Worm (Caenorhabditis elegans) whole organism, mixed stage, embryonic: Measurements from ENCODE around the gene ZK105.14.

Experiments used
- bed-3 ChIP-seq: fragments of 200-800 bp; sonication (Bioruptor generic); optimal IDR thresholded peaks from 3 replicates; lab custom pipeline; 2018; ENCODE audit warnings: mild to moderate bottlenecking, missing genetic modification characterization, moderate library complexity, missing compliant biosample characterization
- ceh-39 ChIP-seq: fragments of 150-350 bp; optimal IDR thresholded peaks from 2 replicates; lab custom pipeline; 2014; ENCODE audit warnings: missing biosample characterization, missing genetic modification characterization
- elt-1 ChIP-seq: sonication (generic microtip); optimal IDR thresholded peaks from 2 replicates; lab custom pipeline; 2017; ENCODE audit warnings: missing genetic modification characterization, mild to moderate bottlenecking, missing compliant biosample characterization, antibody characterized with exemption, moderate library complexity, borderline replicate concordance; ENCODE audit not compliant: insufficient read depth
- mab-5 ChIP-seq: fragments of 150-350 bp; optimal IDR thresholded peaks from 2 replicates; lab custom pipeline; 2014; ENCODE audit warnings: missing biosample characterization, missing genetic modification characterization
- mep-1 ChIP-seq: fragments of 150-350 bp; optimal IDR thresholded peaks from 2 replicates; lab custom pipeline; 2017; ENCODE audit warnings: missing biosample characterization, missing genetic modification reagents, missing genetic modification characterization, inconsistent platforms
- mls-2 ChIP-seq: sonication (generic microtip); optimal IDR thresholded peaks from 2 replicates; lab custom pipeline; 2016; ENCODE audit warnings: mild to moderate bottlenecking, missing genetic modification characterization, moderate library complexity, missing compliant biosample characterization
- nhr-2 ChIP-seq: fragments of 150-350 bp; optimal IDR thresholded peaks from 2 replicates; lab custom pipeline; 2014; ENCODE audit warnings: missing biosample characterization, missing genetic modification characterization
- nhr-237 ChIP-seq: fragments of 150-350 bp; optimal IDR thresholded peaks from 2 replicates; lab custom pipeline; 2014; ENCODE audit warnings: missing biosample characterization, missing genetic modification characterization
- sem-2 ChIP-seq: fragments of 200-800 bp; sonication (Bioruptor generic); optimal IDR thresholded peaks from 2 replicates; lab custom pipeline; 2018; ENCODE audit warnings: mild to moderate bottlenecking, missing genetic modification characterization, missing compliant biosample characterization
- sptf-1 ChIP-seq: sonication (generic microtip); optimal IDR thresholded peaks from 2 replicates; lab custom pipeline; 2017; ENCODE audit warnings: mild to moderate bottlenecking, missing genetic modification characterization, moderate library complexity, missing compliant biosample characterization
- unc-120 ChIP-seq: sonication (generic microtip); optimal IDR thresholded peaks from 2 replicates; lab custom pipeline; 2017; ENCODE audit warnings: missing genetic modification characterization, missing compliant biosample characterization; ENCODE audit not compliant: poor library complexity, severe bottlenecking
- unc-39 ChIP-seq: fragments of 150-350 bp; optimal IDR thresholded peaks from 2 replicates; lab custom pipeline; 2014; ENCODE audit warnings: missing biosample characterization, missing genetic modification characterization
- unc-62 ChIP-seq: fragments of 150-350 bp; optimal IDR thresholded peaks from 2 replicates; lab custom pipeline; 2014; ENCODE audit warnings: missing biosample characterization, missing genetic modification reagents, missing genetic modification characterization
- zip-8 ChIP-seq: fragments of 150-350 bp; optimal IDR thresholded peaks from 2 replicates; lab custom pipeline; 2014; ENCODE audit warnings: missing biosample characterization, missing genetic modification characterization

The ZK105.14 gene

ce11 chrV:7683907-7684655 lies 37.8 kb downstream of the ZK105.14 start, which contains the start of gene sre-11:
Gene sre-11 (minus strand): TSS chrV:7683957.
- TF ChIP-seq ceh-39 (tag; lab: Kevin White, UChicago) (no peak), unc-62 (GFP tag; lab: Kevin White, UChicago) (no peak), mep-1 (tag; lab: Kevin White, UChicago) (no peak), sem-2 (GFP tag; lab: Kevin White, UChicago) (no peak), bed-3 (GFP tag; lab: Kevin White, UChicago) (no peak), mab-5 (tag; lab: Kevin White, UChicago) (no peak), sptf-1 (no peak)

ce11 chrV:7681388-7681787 lies 40.5 kb downstream of the ZK105.14 start, which contains the start of gene cyp-33A1:
Gene cyp-33A1 (minus strand): TSS chrV:7681459.
- TF ChIP-seq elt-1 (tag; lab: Kevin White, UChicago), result no peak
- TF ChIP-seq unc-62 (GFP tag; lab: Kevin White, UChicago), result no peak
- TF ChIP-seq unc-39 (tag; lab: Kevin White, UChicago), result no peak
- TF ChIP-seq, all 35 proteins: peak for 0

ce11 chrV:7675904-7676303 lies 45.9 kb downstream of the ZK105.14 start, which contains the start of gene C12D5.3:
Gene C12D5.3 (plus strand): TSS chrV:7676204.
- TF ChIP-seq unc-39 (tag; lab: Kevin White, UChicago) (no peak), unc-62 (GFP tag; lab: Kevin White, UChicago) (no peak), nhr-2 (tag; lab: Kevin White, UChicago) (no peak), ceh-39 (tag; lab: Kevin White, UChicago) (no peak), mep-1 (tag; lab: Kevin White, UChicago) (no peak), zip-8 (tag; lab: Kevin White, UChicago) (no peak), mls-2 (tag; lab: Kevin White, UChicago) (no peak), sptf-1 (no peak)

ce11 chrV:7672258-7672657 lies 49.6 kb downstream of the ZK105.14 start, which contains the start of gene C12D5.4:
Gene C12D5.4 (plus strand): TSS chrV:7672558.
- TF ChIP-seq unc-120, result no peak
- no peak for TF ChIP-seq nhr-237 (tag; lab: Kevin White, UChicago)
